Fruit fly (Drosophila melanogaster) whole organism, embryonic: ENCODE results near the gene sisA.
A peak's percentile ranks its signal among the peaks of the same experiment; 100 is the strongest.

Experiments used
- CG11398 ChIP-seq: fragments of 200-800 bp; sonication (Bioruptor generic); optimal IDR thresholded peaks from 2 replicates; lab custom pipeline; 2016; ENCODE audit warnings: missing biosample characterization, missing genetic modification characterization
- CG13123 ChIP-seq: fragments of 200-800 bp; sonication (Bioruptor generic); optimal IDR thresholded peaks from 2 replicates; lab custom pipeline; 2016; ENCODE audit warnings: missing biosample characterization, missing genetic modification characterization
- CG14441 ChIP-seq: fragments of 200-800 bp; sonication (Bioruptor generic); IDR thresholded peaks from 2 replicates; pipeline ENCODE4 v1.3.6; 2022; ENCODE audit warnings: missing biosample characterization, missing genetic modification characterization
- CG14965 ChIP-seq: fragments of 200-800 bp; sonication (Bioruptor generic); optimal IDR thresholded peaks from 2 replicates; lab custom pipeline; 2016; ENCODE audit warnings: missing biosample characterization, missing genetic modification characterization, borderline replicate concordance
- CG15479 ChIP-seq: fragments of 200-800 bp; sonication (Bioruptor generic); optimal IDR thresholded peaks from 3 replicates; lab custom pipeline; 2019; ENCODE audit warnings: missing biosample characterization, mild to moderate bottlenecking, missing genetic modification characterization, moderate library complexity
- CG15696 ChIP-seq: fragments of 200-800 bp; sonication (Bioruptor generic); optimal IDR thresholded peaks from 2 replicates; lab custom pipeline; 2019; ENCODE audit warnings: missing biosample characterization, mild to moderate bottlenecking, missing genetic modification characterization, moderate library complexity
- CG1603 ChIP-seq: fragments of 200-800 bp; sonication (Bioruptor generic); optimal IDR thresholded peaks from 2 replicates; lab custom pipeline; 2019; ENCODE audit warnings: missing biosample characterization, mild to moderate bottlenecking, missing genetic modification characterization, moderate library complexity
- CG16815 ChIP-seq: fragments of 200-800 bp; sonication (Bioruptor generic); optimal IDR thresholded peaks from 3 replicates; lab custom pipeline; 2017; ENCODE audit warnings: missing biosample characterization, mild to moderate bottlenecking, missing genetic modification characterization
- CG17385 ChIP-seq: fragments of 200-800 bp; sonication (Bioruptor generic); optimal IDR thresholded peaks from 3 replicates; lab custom pipeline; 2018; ENCODE audit warnings: missing biosample characterization, mild to moderate bottlenecking, missing genetic modification characterization
- CG18011 ChIP-seq: fragments of 200-800 bp; sonication (Bioruptor generic); optimal IDR thresholded peaks from 2 replicates; lab custom pipeline; 2017; ENCODE audit warnings: missing biosample characterization, missing genetic modification characterization, mild to moderate bottlenecking, moderate library complexity, missing genotype
- CG18599 ChIP-seq: fragments of 200-800 bp; sonication (Bioruptor generic); optimal IDR thresholded peaks from 3 replicates; lab custom pipeline; 2017; ENCODE audit warnings: missing biosample characterization, missing genetic modification characterization, mild to moderate bottlenecking, moderate library complexity, missing genetic modification reagents
- CG31224 ChIP-seq: fragments of 200-800 bp; sonication (Bioruptor generic); IDR thresholded peaks from 2 replicates; pipeline ENCODE4 v1.3.6; 2022; ENCODE audit warnings: missing biosample characterization, missing genetic modification characterization
- CG31365 ChIP-seq: fragments of 200-800 bp; sonication (Bioruptor generic); optimal IDR thresholded peaks from 2 replicates; lab custom pipeline; 2018; ENCODE audit warnings: missing biosample characterization, mild to moderate bottlenecking, missing genetic modification characterization
- CG31441 ChIP-seq: fragments of 200-800 bp; sonication (Bioruptor generic); IDR thresholded peaks from 2 replicates; pipeline ENCODE4 v1.3.6; 2022; ENCODE audit warnings: missing biosample characterization, missing genetic modification characterization
- CG32772 ChIP-seq: fragments of 200-800 bp; sonication (Bioruptor generic); IDR thresholded peaks from 2 replicates; pipeline ENCODE4 v1.3.6; 2022; ENCODE audit warnings: missing biosample characterization, missing genetic modification characterization
- CG34376 ChIP-seq: fragments of 200-800 bp; sonication (Bioruptor generic); optimal IDR thresholded peaks from 2 replicates; lab custom pipeline; 2018; ENCODE audit warnings: missing biosample characterization, mild to moderate bottlenecking, missing genetic modification characterization
- CG4360 ChIP-seq: fragments of 200-800 bp; sonication (Bioruptor generic); IDR thresholded peaks from 2 replicates; pipeline ENCODE4 v1.3.6; 2022; ENCODE audit warnings: missing biosample characterization, missing genetic modification characterization
- CG4404 ChIP-seq: fragments of 200-800 bp; sonication (Bioruptor generic); IDR thresholded peaks from 2 replicates; pipeline ENCODE4 v1.3.6; 2022; ENCODE audit warnings: missing biosample characterization, missing genetic modification characterization
- CG6791 ChIP-seq: fragments of 200-800 bp; sonication (Bioruptor generic); IDR thresholded peaks from 3 replicates; pipeline ENCODE4 v1.3.6; 2022; ENCODE audit warnings: missing biosample characterization, missing genetic modification characterization; ENCODE audit not compliant: partially characterized antibody
- CG7987 ChIP-seq: fragments of 200-800 bp; sonication (Bioruptor generic); optimal IDR thresholded peaks from 2 replicates; lab custom pipeline; 2018; ENCODE audit warnings: missing biosample characterization, mild to moderate bottlenecking, missing genetic modification characterization, moderate library complexity
- CG8290 ChIP-seq, 3 experiments: fragments of 200-800 bp; sonication (Bioruptor generic); optimal IDR thresholded peaks; 2 replicates each; lab custom pipeline; 2016 to 2019; ENCODE audit warnings: missing biosample characterization in 3 of 3, missing genetic modification characterization in 3 of 3, mild to moderate bottlenecking in 2 of 3, moderate library complexity in 1 of 3
- Dref ChIP-seq: fragments of 200-800 bp; sonication (Bioruptor generic); IDR thresholded peaks from 2 replicates; pipeline ENCODE4 v1.3.6; 2022; ENCODE audit warnings: missing biosample characterization, missing genetic modification characterization
- Eip74EF ChIP-seq, 2 experiments: fragments of 200-800 bp in 1 of 2; fragments of >200 bp in 1 of 2; sonication (Bioruptor generic) in 1 of 2; optimal IDR thresholded peaks; 2 replicates each; lab custom pipeline; 2017 to 2019; ENCODE audit warnings: missing biosample characterization in 2 of 2, missing genetic modification characterization in 2 of 2, mild to moderate bottlenecking in 1 of 2, moderate library complexity in 1 of 2
- Ets65A ChIP-seq: fragments of 200-800 bp; sonication (Bioruptor generic); peaks from one replicate; lab custom pipeline; 2016; ENCODE audit warnings: missing biosample characterization, missing genetic modification characterization
- GATAe ChIP-seq: fragments of 200-800 bp; sonication (Bioruptor generic); conservative IDR thresholded peaks from 2 replicates; pipeline ENCODE4 v1.3.6; 2022; ENCODE audit warnings: missing biosample characterization, missing genetic modification characterization
- Gug ChIP-seq: fragments of 200-800 bp; sonication (Bioruptor generic); IDR thresholded peaks from 4 replicates; pipeline ENCODE4 v1.3.6; 2022; ENCODE audit warnings: missing biosample characterization, missing genetic modification characterization
- H2.0 ChIP-seq: fragments of 200-800 bp; sonication (Bioruptor generic); IDR thresholded peaks from 2 replicates; pipeline ENCODE4 v1.3.6; 2022; ENCODE audit warnings: missing biosample characterization, missing genetic modification characterization
- HHEX ChIP-seq: fragments of 200-800 bp; sonication (Bioruptor generic); optimal IDR thresholded peaks from 3 replicates; lab custom pipeline; 2017; ENCODE audit warnings: missing biosample characterization, mild to moderate bottlenecking, missing genetic modification characterization, missing genetic modification reagents
- HmgZ ChIP-seq: fragments of 200-800 bp; sonication (Bioruptor generic); optimal IDR thresholded peaks from 2 replicates; lab custom pipeline; 2018; ENCODE audit warnings: missing biosample characterization, mild to moderate bottlenecking, missing genetic modification characterization
- Hmx ChIP-seq: fragments of 200-800 bp; sonication (Bioruptor generic); optimal IDR thresholded peaks from 2 replicates; lab custom pipeline; 2016; ENCODE audit warnings: missing biosample characterization, missing genetic modification characterization
- Nf-YB ChIP-seq: fragments of 200-800 bp; sonication (Bioruptor generic); optimal IDR thresholded peaks from 3 replicates; lab custom pipeline; 2019; ENCODE audit warnings: missing biosample characterization, mild to moderate bottlenecking, missing genetic modification characterization, moderate library complexity
- Side ChIP-seq: fragments of 200-800 bp; sonication (Bioruptor generic); optimal IDR thresholded peaks from 2 replicates; lab custom pipeline; 2016; ENCODE audit warnings: missing biosample characterization, missing genetic modification characterization
- Six4 ChIP-seq: fragments of 200-800 bp; sonication (Bioruptor generic); optimal IDR thresholded peaks from 2 replicates; lab custom pipeline; 2016; ENCODE audit warnings: missing biosample characterization, missing genetic modification characterization
- TFAM ChIP-seq: fragments of 200-800 bp; sonication (Bioruptor generic); optimal IDR thresholded peaks from 2 replicates; lab custom pipeline; 2017; ENCODE audit warnings: missing biosample characterization, missing genetic modification characterization, inconsistent platforms
- aop ChIP-seq: fragments of 200-800 bp; sonication (Bioruptor generic); IDR thresholded peaks from 2 replicates; pipeline ENCODE4 v1.3.6; 2022; ENCODE audit warnings: missing biosample characterization, missing genetic modification characterization
- ase ChIP-seq: fragments of 200-800 bp; sonication (Bioruptor generic); IDR thresholded peaks from 3 replicates; pipeline ENCODE4 v1.3.6; 2022; ENCODE audit warnings: missing biosample characterization, missing genetic modification characterization
- chinmo ChIP-seq: fragments of 200-800 bp; sonication (Bioruptor generic); IDR thresholded peaks from 4 replicates; pipeline ENCODE4 v1.3.6; 2022; ENCODE audit warnings: missing biosample characterization, missing genetic modification characterization; ENCODE audit not compliant: partially characterized antibody
- croc ChIP-seq: fragments of 200-800 bp; sonication (Bioruptor generic); conservative IDR thresholded peaks from 3 replicates; pipeline ENCODE4 v1.3.6; 2022; ENCODE audit warnings: missing biosample characterization, missing genetic modification characterization
- fd102C ChIP-seq: fragments of 200-800 bp; sonication (Bioruptor generic); optimal IDR thresholded peaks from 2 replicates; lab custom pipeline; 2018; ENCODE audit warnings: missing biosample characterization, mild to moderate bottlenecking, missing genetic modification characterization, moderate library complexity
- gfzf ChIP-seq: fragments of 200-800 bp; sonication (Bioruptor generic); optimal IDR thresholded peaks from 2 replicates; lab custom pipeline; 2016; ENCODE audit warnings: missing biosample characterization, mild to moderate bottlenecking, missing genetic modification characterization, moderate library complexity
- luna ChIP-seq: fragments of 200-800 bp; sonication (Bioruptor generic); optimal IDR thresholded peaks from 2 replicates; lab custom pipeline; 2016; ENCODE audit warnings: missing biosample characterization, missing genetic modification characterization
- maf-S ChIP-seq: fragments of 200-800 bp; sonication (Bioruptor generic); optimal IDR thresholded peaks from 2 replicates; lab custom pipeline; 2016; ENCODE audit warnings: missing biosample characterization, missing genetic modification characterization
- org-1 ChIP-seq: fragments of 200-800 bp; sonication (Bioruptor generic); optimal IDR thresholded peaks from 2 replicates; lab custom pipeline; 2017; ENCODE audit warnings: missing biosample characterization, missing genetic modification characterization
- prd ChIP-seq, 3 experiments: fragments of >200 bp in 2 of 3; fragments of 200-800 bp in 1 of 3; sonication (Bioruptor generic) in 1 of 3; optimal IDR thresholded peaks in 2 of 3; IDR thresholded peaks in 1 of 3; 2 replicates in 2 of 3; 3 replicates in 1 of 3; pipeline versions ENCODE4 v1.3.6 to Lab custom; 2017 to 2022; ENCODE audit warnings: missing biosample characterization in 1 of 3, missing genetic modification characterization in 1 of 3
- sens ChIP-seq: fragments of 200-800 bp; sonication (Bioruptor generic); peaks from one replicate; lab custom pipeline; 2016; ENCODE audit warnings: missing biosample characterization, missing genetic modification characterization
- unc-4 ChIP-seq: fragments of 200-800 bp; sonication (Bioruptor generic); IDR thresholded peaks from 2 replicates; pipeline ENCODE4 v1.3.6; 2022; ENCODE audit warnings: missing biosample characterization, missing genetic modification characterization; ENCODE audit not compliant: partially characterized antibody
- z ChIP-seq: fragments of 200-800 bp; sonication (Bioruptor generic); IDR thresholded peaks from 3 replicates; pipeline ENCODE4 v1.3.6; 2022; ENCODE audit warnings: missing biosample characterization, missing genetic modification characterization
- zf30C ChIP-seq: fragments of 200-800 bp; sonication (Bioruptor generic); optimal IDR thresholded peaks from 3 replicates; lab custom pipeline; 2018; ENCODE audit warnings: missing biosample characterization, mild to moderate bottlenecking, missing genetic modification characterization
- zfh2 ChIP-seq: fragments of 200-800 bp; sonication (Bioruptor generic); optimal IDR thresholded peaks from 2 replicates; lab custom pipeline; 2016; ENCODE audit warnings: missing biosample characterization, missing genetic modification characterization

The sisA gene

DNA sequence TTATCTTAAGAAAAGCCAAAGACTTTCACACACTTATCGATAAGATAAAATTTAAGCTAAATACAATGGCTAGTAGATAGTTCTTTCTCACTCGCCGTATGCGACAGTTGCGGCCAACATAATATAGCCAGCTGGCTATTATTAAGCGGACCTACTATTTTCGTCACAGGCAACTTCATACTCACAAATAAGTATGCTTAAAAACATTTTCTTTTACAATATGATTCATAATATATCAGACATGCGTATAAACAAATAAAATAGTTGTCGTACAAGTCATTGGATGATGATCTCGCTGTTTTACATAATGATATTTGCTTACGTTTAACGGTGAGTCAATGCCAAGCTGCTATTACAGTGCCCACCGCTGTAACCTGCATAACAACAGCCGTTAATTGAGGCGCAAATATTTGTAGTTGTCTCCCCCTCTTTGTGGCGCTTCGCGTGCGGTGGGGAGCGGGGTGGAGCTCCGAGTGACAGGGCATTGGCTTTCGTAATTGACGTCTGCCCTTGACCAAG lies 4.1 kb upstream of the sisA start (continued):
- TF ChIP-seq H2.0 (GFP tag; lab: Robert Waterston, UW) (peak; percentile 22), Dref (GFP tag; lab: Robert Waterston, UW) (no peak), CG16815 (GFP tag; lab: Kevin White, UChicago) (peak; percentile 22), chinmo (GFP tag; lab: Robert Waterston, UW) (peak; percentile 93), CG15479 (GFP tag; lab: Kevin White, UChicago) (no peak), sens (peak; percentile 94), GATAe (GFP tag; lab: Robert Waterston, UW) (no peak), CG31365 (peak; percentile 54), HmgZ (tag; lab: Kevin White, UChicago) (peak; percentile 54), CG31441 (peak; percentile 54), TFAM (no peak), CG18011 (peak; percentile 11), CG32772 (GFP tag; lab: Robert Waterston, UW) (peak; percentile 51; the same call in 1 of the 2 replicates), luna (GFP tag; lab: Kevin White, UChicago) (no peak), org-1 (GFP tag; lab: Kevin White, UChicago) (peak; percentile 67), CG31224 (GFP tag; lab: Robert Waterston, UW) (no peak), CG14965 (GFP tag; lab: Kevin White, UChicago) (peak; percentile 17), CG1603 (tag; lab: Kevin White, UChicago) (no peak), Ets65A (GFP tag; lab: Kevin White, UChicago) (peak; percentile 87), Nf-YB (GFP tag; lab: Kevin White, UChicago) (peak; percentile 7), CG8290 (GFP tag; optimal IDR thresholded peaks at IDR 0.05; lab: Kevin White, UChicago) (no peak), CG8290 (tag; optimal IDR thresholded peaks at IDR 0.05; lab: Kevin White, UChicago) (no peak), CG6791 (GFP tag; lab: Robert Waterston, UW) (no peak), prd (optimal IDR thresholded peaks at IDR 0.05; lab: Kevin White, UChicago) (no peak), prd (GFP tag; IDR thresholded peaks at IDR 0.05; lab: Robert Waterston, UW) (peak; percentile 52), CG15696 (tag; lab: Kevin White, UChicago) (peak; percentile 42), CG4360 (GFP tag; lab: Robert Waterston, UW) (no peak), Gug (GFP tag; lab: Robert Waterston, UW) (peak; percentile 32; the same call in 1 of the 4 replicates), Hmx (peak; percentile 45), Eip74EF (GFP tag; optimal IDR thresholded peaks at IDR 0.05; lab: Kevin White, UChicago) (peak in 1 of 2 experiments; percentile 59), aop (no peak), croc (GFP tag; lab: Robert Waterston, UW) (no peak; the same call in 2 of the 3 replicates), gfzf (GFP tag; lab: Kevin White, UChicago) (no peak), CG4404 (GFP tag; lab: Robert Waterston, UW) (no peak), CG34376 (GFP tag; lab: Kevin White, UChicago) (peak; percentile 54), ase (GFP tag; lab: Robert Waterston, UW) (no peak; the same call in 1 of the 3 replicates), zfh2 (GFP tag; lab: Kevin White, UChicago) (peak; percentile 42), CG14441 (GFP tag; lab: Robert Waterston, UW) (peak; percentile 65), maf-S (GFP tag; lab: Kevin White, UChicago) (peak; percentile 49), fd102C (no peak), z (GFP tag; lab: Robert Waterston, UW) (no peak), CG7987 (GFP tag; lab: Kevin White, UChicago) (no peak), CG18599 (GFP tag; lab: Kevin White, UChicago) (peak; percentile 77), HHEX (GFP tag; lab: Kevin White, UChicago) (peak; percentile 70), CG11398 (peak; percentile 34), zf30C (GFP tag; lab: Kevin White, UChicago) (no peak), Six4 (GFP tag; lab: Kevin White, UChicago) (peak; percentile 26), unc-4 (GFP tag; lab: Robert Waterston, UW) (no peak), Side (GFP tag; lab: Kevin White, UChicago) (peak; percentile 33), CG17385 (GFP tag; lab: Kevin White, UChicago) (peak; percentile 73), CG13123 (GFP tag; lab: Kevin White, UChicago) (no peak)
